Fruit fly (Drosophila melanogaster): ENCODE measurements around the gene CG12105.

Gene CG12105

dm6 chr3L:1579169-1579853 is 36.3 kb downstream of the CG12105 start (continued):
- TF ChIP-seq CG1647 (GFP tag; optimal IDR thresholded peaks at IDR 0.05) (no peak), sr (GFP tag; IDR thresholded peaks at IDR 0.05) (peak; percentile 72; the same call in 2 of the 3 replicates), Oli (tag; optimal IDR thresholded peaks at IDR 0.05) (peak; percentile 64), wek (GFP tag; optimal IDR thresholded peaks at IDR 0.05) (peak; percentile 76), bowl (GFP tag; IDR thresholded peaks at IDR 0.05) (no peak), CG9727 (GFP tag; optimal IDR thresholded peaks at IDR 0.05) (peak; percentile 85), CG18476 (GFP tag; optimal IDR thresholded peaks at IDR 0.05) (peak; percentile 38), CkIIα-i1 (GFP tag; IDR thresholded peaks at IDR 0.05) (no peak), Usf (GFP tag; optimal IDR thresholded peaks at IDR 0.05) (peak; percentile 41), nom (GFP tag; optimal IDR thresholded peaks at IDR 0.05) (no peak), Myb (GFP tag; optimal IDR thresholded peaks at IDR 0.05) (peak; percentile 39), wdn (GFP tag; IDR thresholded peaks at IDR 0.05) (peak; percentile 38; the same call in 1 of the 2 replicates), Med (GFP tag) (peak; percentile 86), lab (GFP tag; optimal IDR thresholded peaks at IDR 0.05) (peak; percentile 70), ase (GFP tag; IDR thresholded peaks at IDR 0.05) (0 out of 3 replicates have a peak, but pooled peaks have one; percentile 26), al (GFP tag; IDR thresholded peaks at IDR 0.05) (no peak), CG6791 (GFP tag; IDR thresholded peaks at IDR 0.05; ENCODE audit: partially characterized antibody) (no peak), lilli (GFP tag; optimal IDR thresholded peaks at IDR 0.05) (peak; percentile 23), psq (GFP tag; optimal IDR thresholded peaks at IDR 0.05) (peak; percentile 55), CG7928 (GFP tag; optimal IDR thresholded peaks at IDR 0.05) (no peak), Mrtf (GFP tag; IDR thresholded peaks at IDR 0.05) (no peak), Sin3A (optimal IDR thresholded peaks at IDR 0.05) (no peak), caup (GFP tag; optimal IDR thresholded peaks at IDR 0.05; ENCODE audit: severe bottlenecking) (peak; percentile 28), CG8359 (GFP tag; optimal IDR thresholded peaks at IDR 0.05; ENCODE audit: borderline replicate concordance) (peak; percentile 81), mam (GFP tag; optimal IDR thresholded peaks at IDR 0.05) (peak; percentile 35), CG31441 (GFP tag; IDR thresholded peaks at IDR 0.05) (peak; percentile 62; the same call in 1 of the 2 replicates), NK7.1 (GFP tag; optimal IDR thresholded peaks at IDR 0.05) (peak; percentile 38), CG12769 (tag; optimal IDR thresholded peaks at IDR 0.05) (peak; percentile 50), CG3281 (GFP tag; optimal IDR thresholded peaks at IDR 0.05) (peak; percentile 52), Optix (GFP tag; IDR thresholded peaks at IDR 0.05) (peak; percentile 73; the same call in 1 of the 3 replicates), dan (GFP tag; IDR thresholded peaks at IDR 0.05) (no peak), pho (GFP tag; optimal IDR thresholded peaks at IDR 0.05) (peak; percentile 31), Mes4 (GFP tag; optimal IDR thresholded peaks at IDR 0.05) (peak; percentile 76), CG9817 (tag; optimal IDR thresholded peaks at IDR 0.05) (peak; percentile 34), CG1792 (GFP tag; optimal IDR thresholded peaks at IDR 0.05) (no peak), MTF-1 (GFP tag; optimal IDR thresholded peaks at IDR 0.05; ENCODE audit: borderline replicate concordance) (peak; percentile 90), slp2 (GFP tag; optimal IDR thresholded peaks at IDR 0.05) (peak; percentile 51), kni (GFP tag; optimal IDR thresholded peaks at IDR 0.05) (peak; percentile 97), CG12942 (GFP tag; optimal IDR thresholded peaks at IDR 0.05) (peak; percentile 43), Asciz (GFP tag; optimal IDR thresholded peaks at IDR 0.05) (peak; percentile 92), H15 (GFP tag; IDR thresholded peaks at IDR 0.05) (no peak), bigmax (GFP tag; optimal IDR thresholded peaks at IDR 0.05) (peak; percentile 1), fd102C (GFP tag; optimal IDR thresholded peaks at IDR 0.05) (peak; percentile 92), CG18011 (GFP tag; optimal IDR thresholded peaks at IDR 0.05) (peak; percentile 36), CG4424 (GFP tag; optimal IDR thresholded peaks at IDR 0.05) (peak; percentile 49), gsb (GFP tag; IDR thresholded peaks at IDR 0.05) (no peak), slou (GFP tag; optimal IDR thresholded peaks at IDR 0.05) (no peak), CG30020 (tag; optimal IDR thresholded peaks at IDR 0.05) (no peak), vnd (GFP tag; IDR thresholded peaks at IDR 0.05; ENCODE audit: partially characterized antibody) (no peak), Mad (GFP tag; optimal IDR thresholded peaks at IDR 0.05) (no peak)
